Worm (Caenorhabditis elegans) whole organism, young adult: ENCODE results near the gene F49E10.2.

Source experiments
- C06A6.2 ChIP-seq: fragments of 200-800 bp; sonication (Bioruptor generic); conservative IDR thresholded peaks from 2 replicates; pipeline ENCODE4 v1.3.6; 2022; ENCODE audit warnings: missing genetic modification characterization, missing compliant biosample characterization
- F22D6.2 ChIP-seq: sonication (generic microtip); optimal IDR thresholded peaks from 2 replicates; lab custom pipeline; 2016; ENCODE audit warnings: mild to moderate bottlenecking, missing genetic modification characterization, missing compliant biosample characterization
- F23B12.7 ChIP-seq: sonication (generic microtip); optimal IDR thresholded peaks from 2 replicates; lab custom pipeline; 2017; ENCODE audit warnings: missing genetic modification characterization, mild to moderate bottlenecking, missing compliant biosample characterization, antibody characterized with exemption, moderate library complexity; ENCODE audit not compliant: insufficient read depth
- F37B4.10 ChIP-seq: fragments of 200-800 bp; sonication (Bioruptor generic); IDR thresholded peaks from 2 replicates; pipeline ENCODE4 v1.3.6; 2022; ENCODE audit warnings: missing genetic modification characterization, missing compliant biosample characterization
- F55B11.4 ChIP-seq: sonication (generic microtip); optimal IDR thresholded peaks from 2 replicates; lab custom pipeline; 2016; ENCODE audit warnings: missing compliant biosample characterization, missing genetic modification characterization, borderline replicate concordance; ENCODE audit not compliant: insufficient read depth
- F57A8.1 ChIP-seq: fragments of 200-800 bp; sonication (Bioruptor generic); optimal IDR thresholded peaks from 2 replicates; lab custom pipeline; 2018; ENCODE audit warnings: mild to moderate bottlenecking, missing genetic modification characterization, moderate library complexity, missing compliant biosample characterization
- K12H6.12 ChIP-seq: fragments of 200-800 bp; sonication (Bioruptor generic); optimal IDR thresholded peaks from 2 replicates; lab custom pipeline; 2018; ENCODE audit warnings: mild to moderate bottlenecking, missing genetic modification characterization, missing compliant biosample characterization
- T26A5.8 ChIP-seq: sonication (generic microtip); optimal IDR thresholded peaks from 2 replicates; lab custom pipeline; 2016; ENCODE audit warnings: missing genetic modification characterization, missing compliant biosample characterization
- Y53F4B.3 ChIP-seq: fragments of 200-800 bp; sonication (Bioruptor generic); IDR thresholded peaks from 2 replicates; pipeline ENCODE4 v1.3.6; 2022; ENCODE audit warnings: missing genetic modification reagents, missing genetic modification characterization, missing compliant biosample characterization
- Y53G8AR.9 ChIP-seq: fragments of 200-800 bp; sonication (Bioruptor generic); conservative IDR thresholded peaks from 2 replicates; pipeline ENCODE4 v1.3.6; 2022; ENCODE audit warnings: missing genetic modification reagents, missing genetic modification characterization, missing compliant biosample characterization
- Y95B8A.8 ChIP-seq: fragments of 200-800 bp; sonication (Bioruptor generic); IDR thresholded peaks from 2 replicates; pipeline ENCODE4 v1.3.6; 2022; ENCODE audit warnings: missing genetic modification reagents, missing genetic modification characterization, missing compliant biosample characterization
- ZK185.1 ChIP-seq: sonication (generic microtip); optimal IDR thresholded peaks from 2 replicates; lab custom pipeline; 2016; ENCODE audit warnings: mild to moderate bottlenecking, missing genetic modification characterization, missing compliant biosample characterization; ENCODE audit not compliant: poor library complexity, severe bottlenecking
- akir-1 ChIP-seq: fragments of 200-800 bp; sonication (Bioruptor generic); optimal IDR thresholded peaks from 2 replicates; lab custom pipeline; 2018; ENCODE audit warnings: mild to moderate bottlenecking, missing genetic modification characterization, moderate library complexity, missing compliant biosample characterization
- attf-3 ChIP-seq: fragments of 200-800 bp; sonication (Bioruptor generic); conservative IDR thresholded peaks from 2 replicates; pipeline ENCODE4 v1.3.6; 2022; ENCODE audit warnings: missing genetic modification reagents, missing genetic modification characterization, missing compliant biosample characterization
- attf-5 ChIP-seq: fragments of 200-800 bp; sonication (Bioruptor generic); optimal IDR thresholded peaks from 2 replicates; lab custom pipeline; 2018; ENCODE audit warnings: mild to moderate bottlenecking, missing genetic modification characterization, missing compliant biosample characterization
- attf-6 ChIP-seq: fragments of 200-800 bp; sonication (Bioruptor generic); IDR thresholded peaks from 2 replicates; pipeline ENCODE4 v1.3.6; 2022; ENCODE audit warnings: missing genetic modification reagents, missing genetic modification characterization, missing compliant biosample characterization
- cebp-1 ChIP-seq, 2 experiments: fragments of 200-800 bp in 1 of 2; sonication (Bioruptor generic) in 1 of 2; sonication (generic microtip) in 1 of 2; IDR thresholded peaks in 1 of 2; optimal IDR thresholded peaks in 1 of 2; 2 replicates each; pipeline versions ENCODE4 v1.3.6 to Lab custom; 2017 to 2022; ENCODE audit warnings: missing compliant biosample characterization in 2 of 2, missing genetic modification characterization in 2 of 2, mild to moderate bottlenecking in 1 of 2, missing genetic modification reagents in 1 of 2, moderate library complexity in 1 of 2
- cebp-2 ChIP-seq: fragments of 200-800 bp; sonication (Bioruptor generic); IDR thresholded peaks from 2 replicates; pipeline ENCODE4 v1.3.6; 2022; ENCODE audit warnings: missing genetic modification characterization, missing compliant biosample characterization
- ceh-100 ChIP-seq: fragments of 200-800 bp; sonication (Bioruptor generic); IDR thresholded peaks from 2 replicates; pipeline ENCODE4 v1.3.6; 2022; ENCODE audit warnings: missing genetic modification reagents, missing genetic modification characterization, missing compliant biosample characterization
- ceh-79 ChIP-seq: sonication (generic microtip); optimal IDR thresholded peaks from 2 replicates; lab custom pipeline; 2017; ENCODE audit warnings: mild to moderate bottlenecking, missing genetic modification characterization, missing compliant biosample characterization
- ceh-91 ChIP-seq: fragments of 200-800 bp; sonication (Bioruptor generic); IDR thresholded peaks from 2 replicates; pipeline ENCODE4 v1.3.6; 2022; ENCODE audit warnings: missing genetic modification reagents, missing genetic modification characterization, missing compliant biosample characterization
- dpl-1 ChIP-seq: fragments of 150-350 bp; optimal IDR thresholded peaks from 2 replicates; lab custom pipeline; 2014; ENCODE audit warnings: missing biosample characterization, missing genetic modification reagents, missing genetic modification characterization
- ets-4 ChIP-seq: fragments of 200-800 bp; sonication (Bioruptor generic); optimal IDR thresholded peaks from 2 replicates; lab custom pipeline; 2018; ENCODE audit warnings: mild to moderate bottlenecking, missing genetic modification characterization, missing compliant biosample characterization
- gei-17 ChIP-seq: fragments of 200-800 bp; sonication (Bioruptor generic); optimal IDR thresholded peaks from 2 replicates; lab custom pipeline; 2018; ENCODE audit warnings: mild to moderate bottlenecking, missing genetic modification characterization, missing compliant biosample characterization
- hlh-26 ChIP-seq: fragments of 200-800 bp; sonication (Bioruptor generic); conservative IDR thresholded peaks from 2 replicates; pipeline ENCODE4 v1.3.6; 2022; ENCODE audit warnings: missing genetic modification reagents, missing genetic modification characterization, missing compliant biosample characterization
- hmg-1.2 ChIP-seq: fragments of 200-800 bp; sonication (Bioruptor generic); IDR thresholded peaks from 2 replicates; pipeline ENCODE4 v1.3.6; 2022; ENCODE audit warnings: missing genetic modification reagents, missing genetic modification characterization, missing compliant biosample characterization
- let-526 ChIP-seq: fragments of 200-800 bp; sonication (Bioruptor generic); IDR thresholded peaks from 2 replicates; pipeline ENCODE4 v1.3.6; 2022; ENCODE audit warnings: missing genetic modification reagents, missing genetic modification characterization, missing compliant biosample characterization
- let-607 ChIP-seq, 2 experiments: fragments of 200-800 bp in 1 of 2; sonication (Bioruptor generic) in 1 of 2; sonication (generic microtip) in 1 of 2; optimal IDR thresholded peaks; 2 replicates each; lab custom pipeline; 2016 to 2018; ENCODE audit warnings: mild to moderate bottlenecking in 2 of 2, missing compliant biosample characterization in 2 of 2, missing genetic modification characterization in 2 of 2, moderate library complexity in 2 of 2, missing genotype in 1 of 2
- lin-35 ChIP-seq, 3 experiments: fragments of 150-350 bp in 2 of 3; sonication (generic microtip) in 1 of 3; optimal IDR thresholded peaks; 2 replicates each; lab custom pipeline; 2014 to 2018; ENCODE audit warnings: missing biosample characterization in 3 of 3, missing genetic modification characterization in 3 of 3, missing genetic modification reagents in 3 of 3
- lin-40 ChIP-seq: sonication (generic microtip); optimal IDR thresholded peaks from 2 replicates; lab custom pipeline; 2016; ENCODE audit warnings: missing genetic modification characterization, mild to moderate bottlenecking, missing compliant biosample characterization, missing genotype, missing genetic modification reagents
- lir-1 ChIP-seq: fragments of 200-800 bp; sonication (Bioruptor generic); conservative IDR thresholded peaks from 2 replicates; pipeline ENCODE4 v1.3.6; 2022; ENCODE audit warnings: missing genetic modification reagents, missing genetic modification characterization, missing compliant biosample characterization
- madf-3 ChIP-seq: fragments of 200-800 bp; sonication (Bioruptor generic); IDR thresholded peaks from 2 replicates; pipeline ENCODE4 v1.3.6; 2022; ENCODE audit warnings: missing genetic modification reagents, missing genetic modification characterization, missing compliant biosample characterization
- mxl-1 ChIP-seq: sonication (generic microtip); optimal IDR thresholded peaks from 2 replicates; lab custom pipeline; 2016; ENCODE audit warnings: missing genetic modification characterization, missing compliant biosample characterization
- nhr-120 ChIP-seq: fragments of 200-800 bp; sonication (Bioruptor generic); IDR thresholded peaks from 2 replicates; pipeline ENCODE4 v1.3.6; 2022; ENCODE audit warnings: missing genetic modification characterization, missing compliant biosample characterization
- nhr-80 ChIP-seq: sonication (generic microtip); optimal IDR thresholded peaks from 2 replicates; lab custom pipeline; 2016; ENCODE audit warnings: missing genetic modification characterization, missing compliant biosample characterization
- nhr-90 ChIP-seq: sonication (generic microtip); optimal IDR thresholded peaks from 2 replicates; lab custom pipeline; 2016; ENCODE audit warnings: missing genotype, mild to moderate bottlenecking, missing genetic modification characterization, missing compliant biosample characterization
- pbrm-1 ChIP-seq: fragments of 200-800 bp; sonication (Bioruptor generic); IDR thresholded peaks from 2 replicates; pipeline ENCODE4 v1.3.6; 2022; ENCODE audit warnings: missing genetic modification reagents, missing genetic modification characterization, missing compliant biosample characterization
- repo-1 ChIP-seq: sonication (generic microtip); optimal IDR thresholded peaks from 2 replicates; lab custom pipeline; 2017; ENCODE audit warnings: mild to moderate bottlenecking, missing genetic modification characterization, missing compliant biosample characterization
- sea-2 ChIP-seq: fragments of 200-800 bp; sonication (Bioruptor generic); IDR thresholded peaks from 2 replicates; pipeline ENCODE4 v1.3.6; 2022; ENCODE audit warnings: missing genetic modification characterization, missing compliant biosample characterization
- snpc-3.4 ChIP-seq: sonication (generic microtip); optimal IDR thresholded peaks from 2 replicates; lab custom pipeline; 2017; ENCODE audit warnings: missing genetic modification characterization, mild to moderate bottlenecking, missing compliant biosample characterization, antibody characterized with exemption, moderate library complexity, missing genotype, missing genetic modification reagents
- sptf-2 ChIP-seq: fragments of 200-800 bp; sonication (Bioruptor generic); optimal IDR thresholded peaks from 2 replicates; lab custom pipeline; 2018; ENCODE audit warnings: mild to moderate bottlenecking, missing genetic modification characterization, missing compliant biosample characterization
- tlf-1 ChIP-seq: fragments of 200-800 bp; sonication (Bioruptor generic); optimal IDR thresholded peaks from 2 replicates; lab custom pipeline; 2018; ENCODE audit warnings: mild to moderate bottlenecking, missing genetic modification characterization, missing compliant biosample characterization
- unc-62 ChIP-seq: fragments of 150-350 bp; optimal IDR thresholded peaks from 2 replicates; lab custom pipeline; 2014; ENCODE audit warnings: missing biosample characterization, missing genetic modification reagents, missing genetic modification characterization
- zim-3 ChIP-seq: sonication (generic microtip); optimal IDR thresholded peaks from 2 replicates; lab custom pipeline; 2017; ENCODE audit warnings: mild to moderate bottlenecking, missing genetic modification characterization, moderate library complexity, missing compliant biosample characterization
- ztf-18 ChIP-seq: sonication (generic microtip); optimal IDR thresholded peaks from 2 replicates; lab custom pipeline; 2016; ENCODE audit warnings: missing genotype, mild to moderate bottlenecking, missing genetic modification characterization, missing compliant biosample characterization
- ztf-22 ChIP-seq: fragments of 200-800 bp; sonication (Bioruptor generic); optimal IDR thresholded peaks from 2 replicates; lab custom pipeline; 2018; ENCODE audit warnings: mild to moderate bottlenecking, missing genetic modification characterization, moderate library complexity, missing compliant biosample characterization
- ztf-3 ChIP-seq: fragments of 200-800 bp; sonication (Bioruptor generic); optimal IDR thresholded peaks from 2 replicates; lab custom pipeline; 2018; ENCODE audit warnings: mild to moderate bottlenecking, missing genetic modification characterization, missing compliant biosample characterization

F49E10.2 gene

DNA sequence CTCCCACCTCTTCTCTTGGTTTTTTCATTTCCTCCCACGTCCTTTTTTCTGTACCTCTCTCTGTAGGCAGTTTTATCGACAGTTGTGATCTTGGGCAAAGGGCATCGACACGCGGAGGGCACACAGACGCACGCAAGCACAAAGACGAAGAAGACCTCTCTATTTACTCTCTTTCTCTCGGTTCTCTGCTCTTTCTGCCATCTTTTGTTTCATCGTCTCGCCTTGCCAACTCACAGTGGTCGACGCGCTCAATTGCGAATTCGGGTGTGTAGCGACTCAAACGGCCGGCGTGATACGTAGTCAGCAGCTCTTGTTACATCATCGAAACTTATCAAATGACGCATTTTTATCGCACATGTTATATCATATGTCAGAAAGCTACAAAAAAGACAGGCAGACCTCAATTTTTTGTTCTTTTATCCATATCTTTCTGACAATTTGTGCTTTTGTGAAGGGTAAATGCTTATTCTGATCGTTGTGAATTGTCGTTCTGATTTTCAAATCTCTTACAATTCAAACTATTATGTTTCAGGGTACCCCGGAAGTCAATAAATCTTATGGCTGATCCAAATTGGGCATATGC, 49.0 kb upstream of the F49E10.2 start, which contains the start of gene puf-9 (continued):
- TF ChIP-seq ceh-79 (tag; lab: Kevin White, UChicago) (peak; percentile 43), C06A6.2 (GFP tag; lab: Robert Waterston, UW) (peak; percentile 94), Y53G8AR.9 (GFP tag; lab: Robert Waterston, UW) (peak; percentile 92), Y53F4B.3 (GFP tag; lab: Robert Waterston, UW) (0 out of 2 replicates have a peak, but pooled peaks have one; percentile 42), F57A8.1 (GFP tag; lab: Kevin White, UChicago) (no peak), ZK185.1 (tag; lab: Kevin White, UChicago) (peak; percentile 61), F55B11.4 (tag; lab: Kevin White, UChicago) (no peak), gei-17 (GFP tag; lab: Kevin White, UChicago) (peak; percentile 90), cebp-1 (GFP tag; IDR thresholded peaks at IDR 0.05; lab: Robert Waterston, UW) (peak; percentile 90), cebp-1 (tag; optimal IDR thresholded peaks at IDR 0.05; lab: Kevin White, UChicago) (peak; percentile 96), repo-1 (tag; lab: Kevin White, UChicago) (peak; percentile 78), nhr-80 (tag; lab: Kevin White, UChicago) (peak; percentile 100), let-607 (tag; optimal IDR thresholded peaks at IDR 0.05; lab: Kevin White, UChicago) (peak; percentile 98 to 99), hlh-26 (GFP tag; lab: Robert Waterston, UW) (no peak), ceh-100 (GFP tag; lab: Robert Waterston, UW) (peak; percentile 56), lir-1 (peak; percentile 95), snpc-3.4 (tag; lab: Kevin White, UChicago) (no peak), lin-35 (GFP tag; optimal IDR thresholded peaks at IDR 0.05; lab: Kevin White, UChicago) (peak in 1 of 3 experiments; percentile 94), F22D6.2 (peak; percentile 93), unc-62 (peak; percentile 95), sea-2 (GFP tag; lab: Robert Waterston, UW) (peak; percentile 22; the same call in 1 of the 2 replicates), attf-5 (GFP tag; lab: Kevin White, UChicago) (peak; percentile 97), ceh-91 (no peak), dpl-1 (GFP tag; lab: Kevin White, UChicago) (peak; percentile 32), F23B12.7 (tag; lab: Kevin White, UChicago) (peak; percentile 85), mxl-1 (tag; lab: Kevin White, UChicago) (no peak), ets-4 (peak; percentile 89), nhr-90 (tag; lab: Kevin White, UChicago) (peak; percentile 95), akir-1 (GFP tag; lab: Kevin White, UChicago) (peak; percentile 11), lin-40 (tag; lab: Kevin White, UChicago) (peak; percentile 99), attf-6 (GFP tag; lab: Robert Waterston, UW) (no peak), ztf-18 (tag; lab: Kevin White, UChicago) (peak; percentile 78), ztf-22 (peak; percentile 97), cebp-2 (GFP tag; lab: Robert Waterston, UW) (peak; percentile 88), attf-3 (GFP tag; lab: Robert Waterston, UW) (peak; percentile 61), tlf-1 (GFP tag; lab: Kevin White, UChicago) (peak; percentile 94), F37B4.10 (GFP tag; lab: Robert Waterston, UW) (no peak), T26A5.8 (tag; lab: Kevin White, UChicago) (no peak), ztf-3 (GFP tag; lab: Kevin White, UChicago) (peak; percentile 89), madf-3 (peak; percentile 89), nhr-120 (GFP tag; lab: Robert Waterston, UW) (0 out of 2 replicates have a peak, but pooled peaks have one; percentile 25), hmg-1.2 (GFP tag; lab: Robert Waterston, UW) (peak; percentile 92), K12H6.12 (tag; lab: Kevin White, UChicago) (peak; percentile 99), Y95B8A.8 (GFP tag; lab: Robert Waterston, UW) (peak; percentile 84; the same call in 1 of the 2 replicates), sptf-2 (GFP tag; lab: Kevin White, UChicago) (no peak), let-526 (peak; percentile 90), zim-3 (tag; lab: Kevin White, UChicago) (peak; percentile 58), pbrm-1 (GFP tag; lab: Robert Waterston, UW) (peak; percentile 97)
